Fruit fly (Drosophila melanogaster) whole organism, embryonic: ENCODE measurements around the gene CG7248.
A peak's percentile ranks its signal among the peaks of the same experiment; 100 is the strongest.

Experiments
- Blimp-1 ChIP-seq: fragments of 200-800 bp; sonication (Bioruptor generic); optimal IDR thresholded peaks from 3 replicates; lab custom pipeline; 2018; ENCODE audit warnings: missing biosample characterization, missing genetic modification characterization, mild to moderate bottlenecking, moderate library complexity, missing genetic modification reagents
- CG10321 ChIP-seq: fragments of 200-800 bp; sonication (Bioruptor generic); IDR thresholded peaks from 2 replicates; pipeline ENCODE4 v1.3.6; 2022; ENCODE audit warnings: missing biosample characterization, missing genetic modification characterization
- CG11504 ChIP-seq: fragments of 200-800 bp; sonication (Bioruptor generic); optimal IDR thresholded peaks from 3 replicates; lab custom pipeline; 2019; ENCODE audit warnings: missing biosample characterization, mild to moderate bottlenecking, missing genetic modification characterization, moderate library complexity
- CG12769 ChIP-seq: fragments of 200-800 bp; sonication (Bioruptor generic); optimal IDR thresholded peaks from 2 replicates; lab custom pipeline; 2019; ENCODE audit warnings: missing biosample characterization, mild to moderate bottlenecking, missing genetic modification characterization, moderate library complexity
- CG17802 ChIP-seq: fragments of 200-800 bp; sonication (Bioruptor generic); optimal IDR thresholded peaks from 2 replicates; lab custom pipeline; 2018; ENCODE audit warnings: missing biosample characterization, mild to moderate bottlenecking, missing genetic modification characterization, moderate library complexity
- CG1832 ChIP-seq: fragments of 200-800 bp; sonication (Bioruptor generic); optimal IDR thresholded peaks from 2 replicates; lab custom pipeline; 2017; ENCODE audit warnings: missing biosample characterization, mild to moderate bottlenecking, missing genetic modification characterization, inconsistent platforms
- CG2889 ChIP-seq: fragments of 200-800 bp; sonication (Bioruptor generic); IDR thresholded peaks from 3 replicates; pipeline ENCODE4 v1.3.6; 2022; ENCODE audit warnings: missing biosample characterization, missing genetic modification characterization
- CG32767 ChIP-seq: fragments of 200-800 bp; sonication (Bioruptor generic); IDR thresholded peaks from 2 replicates; pipeline ENCODE4 v1.3.6; 2022; ENCODE audit warnings: missing biosample characterization, missing genetic modification characterization
- CG3726 ChIP-seq: fragments of 200-800 bp; sonication (Bioruptor generic); IDR thresholded peaks from 3 replicates; pipeline ENCODE4, ENCODE4 v1.3.6; 2022; ENCODE audit warnings: missing biosample characterization, missing genetic modification characterization
- CG42726 ChIP-seq: fragments of 200-800 bp; sonication (Bioruptor generic); IDR thresholded peaks from 2 replicates; pipeline ENCODE4 v1.3.6; 2022; ENCODE audit warnings: missing biosample characterization, missing genetic modification characterization; ENCODE audit not compliant: partially characterized antibody
- CG6791 ChIP-seq: fragments of 200-800 bp; sonication (Bioruptor generic); IDR thresholded peaks from 3 replicates; pipeline ENCODE4 v1.3.6; 2022; ENCODE audit warnings: missing biosample characterization, missing genetic modification characterization; ENCODE audit not compliant: partially characterized antibody
- CG8359 ChIP-seq: fragments of 200-800 bp; sonication (Bioruptor generic); optimal IDR thresholded peaks from 2 replicates; lab custom pipeline; 2017; ENCODE audit warnings: missing biosample characterization, mild to moderate bottlenecking, missing genetic modification characterization, borderline replicate concordance
- CG8478 ChIP-seq: fragments of >200 bp; optimal IDR thresholded peaks from 2 replicates; lab custom pipeline; 2018
- Deaf1 ChIP-seq: fragments of 200-800 bp; optimal IDR thresholded peaks from 3 replicates; lab custom pipeline; 2019; ENCODE audit warnings: missing biosample characterization, mild to moderate bottlenecking, missing genetic modification characterization, moderate library complexity
- E2f1 ChIP-seq: fragments of 200-800 bp; sonication (Bioruptor generic); IDR thresholded peaks from 2 replicates; pipeline ENCODE4 v1.3.6; 2022; ENCODE audit warnings: missing biosample characterization, missing genetic modification characterization
- ERR ChIP-seq: fragments of 200-800 bp; sonication (Bioruptor generic); optimal IDR thresholded peaks from 2 replicates; lab custom pipeline; 2016; ENCODE audit warnings: missing biosample characterization, missing genetic modification characterization
- Hmr ChIP-seq: fragments of 200-800 bp; sonication (Bioruptor generic); optimal IDR thresholded peaks from 3 replicates; lab custom pipeline; 2017; ENCODE audit warnings: mild to moderate bottlenecking, missing biosample characterization, missing genetic modification reagents, missing genetic modification characterization
- Nf-YA ChIP-seq: fragments of 200-800 bp; sonication (Bioruptor generic); IDR thresholded peaks from 2 replicates; pipeline ENCODE4 v1.3.6; 2022; ENCODE audit warnings: missing biosample characterization, missing genetic modification characterization
- Nf-YB ChIP-seq: fragments of 200-800 bp; sonication (Bioruptor generic); optimal IDR thresholded peaks from 3 replicates; lab custom pipeline; 2019; ENCODE audit warnings: missing biosample characterization, mild to moderate bottlenecking, missing genetic modification characterization, moderate library complexity
- Nf-YC ChIP-seq: fragments of 200-800 bp; optimal IDR thresholded peaks from 3 replicates; lab custom pipeline; 2019; ENCODE audit warnings: missing biosample characterization, mild to moderate bottlenecking, missing genetic modification characterization, moderate library complexity
- Scr ChIP-seq: fragments of 200-800 bp; sonication (Bioruptor generic); IDR thresholded peaks from 2 replicates; pipeline ENCODE4 v1.3.6; 2022; ENCODE audit warnings: missing biosample characterization, missing genetic modification characterization; ENCODE audit not compliant: partially characterized antibody
- Side ChIP-seq: fragments of 200-800 bp; sonication (Bioruptor generic); optimal IDR thresholded peaks from 2 replicates; lab custom pipeline; 2016; ENCODE audit warnings: missing biosample characterization, missing genetic modification characterization
- YL-1 ChIP-seq: fragments of 200-800 bp; sonication (Bioruptor generic); optimal IDR thresholded peaks from 3 replicates; lab custom pipeline; 2017; ENCODE audit warnings: missing biosample characterization, mild to moderate bottlenecking, missing genetic modification characterization
- aop ChIP-seq: fragments of 200-800 bp; sonication (Bioruptor generic); IDR thresholded peaks from 2 replicates; pipeline ENCODE4 v1.3.6; 2022; ENCODE audit warnings: missing biosample characterization, missing genetic modification characterization
- ase ChIP-seq: fragments of 200-800 bp; sonication (Bioruptor generic); IDR thresholded peaks from 3 replicates; pipeline ENCODE4 v1.3.6; 2022; ENCODE audit warnings: missing biosample characterization, missing genetic modification characterization
- cg ChIP-seq: fragments of 200-800 bp; sonication (Bioruptor generic); optimal IDR thresholded peaks from 3 replicates; lab custom pipeline; 2019; ENCODE audit warnings: missing biosample characterization, mild to moderate bottlenecking, missing genetic modification characterization, moderate library complexity
- chinmo ChIP-seq: fragments of 200-800 bp; sonication (Bioruptor generic); IDR thresholded peaks from 4 replicates; pipeline ENCODE4 v1.3.6; 2022; ENCODE audit warnings: missing biosample characterization, missing genetic modification characterization; ENCODE audit not compliant: partially characterized antibody
- ci ChIP-seq: fragments of 200-800 bp; sonication (Bioruptor generic); IDR thresholded peaks from 3 replicates; pipeline ENCODE4 v1.3.6; 2022; ENCODE audit warnings: missing biosample characterization, missing genetic modification characterization
- dmrt11E ChIP-seq: fragments of 200-800 bp; sonication (Bioruptor generic); optimal IDR thresholded peaks from 3 replicates; lab custom pipeline; 2018; ENCODE audit warnings: missing biosample characterization, mild to moderate bottlenecking, missing genetic modification characterization, moderate library complexity
- dpn ChIP-seq, 2 experiments: fragments of 200-800 bp; sonication (Bioruptor generic); optimal IDR thresholded peaks; 3 replicates each; lab custom pipeline; 2016; ENCODE audit warnings: missing biosample characterization in 2 of 2, missing genetic modification characterization in 2 of 2
- hbn ChIP-seq: fragments of 200-800 bp; sonication (Bioruptor generic); IDR thresholded peaks from 2 replicates; pipeline ENCODE4 v1.3.6; 2022; ENCODE audit warnings: missing biosample characterization, missing genetic modification characterization; ENCODE audit not compliant: partially characterized antibody
- her ChIP-seq: fragments of 200-800 bp; sonication (Bioruptor generic); optimal IDR thresholded peaks from 2 replicates; lab custom pipeline; 2016; ENCODE audit warnings: missing biosample characterization, missing genetic modification characterization
- otp ChIP-seq: fragments of 200-800 bp; sonication (Bioruptor generic); IDR thresholded peaks from 3 replicates; pipeline ENCODE4, ENCODE4 v1.3.6; 2022; ENCODE audit warnings: missing biosample characterization, missing genetic modification characterization
- pan ChIP-seq, 4 experiments: fragments of >200 bp in 3 of 4; fragments of 200-800 bp in 1 of 4; sonication (Bioruptor generic) in 1 of 4; optimal IDR thresholded peaks in 3 of 4; IDR thresholded peaks in 1 of 4; 2 replicates each; pipeline versions ENCODE4 v1.3.6 to Lab custom; 2017 to 2022; ENCODE audit warnings: missing biosample characterization in 2 of 4, missing genetic modification characterization in 2 of 4, mixed read lengths in 1 of 4
- ranshi ChIP-seq: fragments of 200-800 bp; sonication (Bioruptor generic); IDR thresholded peaks from 2 replicates; pipeline ENCODE4 v1.3.6; 2022; ENCODE audit warnings: missing biosample characterization, missing genetic modification characterization
- scrt ChIP-seq: fragments of 200-800 bp; sonication (Bioruptor generic); optimal IDR thresholded peaks from 2 replicates; lab custom pipeline; 2018; ENCODE audit warnings: missing biosample characterization, mild to moderate bottlenecking, missing genetic modification characterization, moderate library complexity
- sima ChIP-seq: fragments of 200-800 bp; sonication (Bioruptor generic); optimal IDR thresholded peaks from 2 replicates; lab custom pipeline; 2016; ENCODE audit warnings: missing biosample characterization, missing genetic modification characterization
- slou ChIP-seq: fragments of 200-800 bp; sonication (Bioruptor generic); optimal IDR thresholded peaks from 3 replicates; lab custom pipeline; 2016; ENCODE audit warnings: missing biosample characterization, missing genetic modification characterization
- sob ChIP-seq: fragments of 200-800 bp; sonication (Bioruptor generic); IDR thresholded peaks from 2 replicates; pipeline ENCODE4 v1.3.6; 2022; ENCODE audit warnings: missing biosample characterization, missing genetic modification characterization
- sr ChIP-seq: fragments of 200-800 bp; sonication (Bioruptor generic); IDR thresholded peaks from 3 replicates; pipeline ENCODE4 v1.3.6; 2022; ENCODE audit warnings: missing biosample characterization, missing genetic modification characterization
- tap ChIP-seq: fragments of 200-800 bp; optimal IDR thresholded peaks from 3 replicates; lab custom pipeline; 2019; ENCODE audit warnings: missing biosample characterization, mild to moderate bottlenecking, missing genetic modification characterization, moderate library complexity
- vfl ChIP-seq: fragments of 200-800 bp; sonication (Bioruptor generic); optimal IDR thresholded peaks from 2 replicates; lab custom pipeline; 2016; ENCODE audit warnings: missing biosample characterization, missing genetic modification characterization

The CG7248 gene

DNA sequence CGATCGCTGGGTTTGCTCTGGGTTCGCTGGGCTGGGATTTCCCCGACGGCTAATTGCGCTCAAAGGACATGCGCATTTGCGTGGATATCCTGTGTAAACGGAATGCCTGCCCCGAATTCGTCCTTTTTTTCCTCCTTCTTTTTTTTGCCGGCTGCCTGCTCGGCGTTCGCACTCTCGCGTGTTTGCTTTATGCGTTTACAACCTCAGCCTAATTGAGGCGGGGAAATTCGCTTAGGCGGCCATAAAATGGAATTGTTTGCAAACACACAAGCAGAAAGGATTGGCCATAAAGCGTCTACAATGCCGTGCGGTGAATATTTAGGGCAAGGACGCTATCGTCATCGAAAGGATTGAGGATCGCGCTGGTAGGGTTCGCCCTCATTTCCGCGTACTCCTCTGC, 28.5 kb upstream of the CG7248 start (continued):
- TF ChIP-seq scrt (GFP tag; lab: Kevin White, UChicago), result no peak
- TF ChIP-seq ERR, result no peak
- TF ChIP-seq sr, result no peak

dm6 chr3L:11927287-11927743, 26.6 kb upstream of the CG7248 start, which contains the start of gene byn:
Gene byn (plus strand): TSS chr3L:11927693.
- TF ChIP-seq Scr (0 out of 2 replicates have a peak, but pooled peaks have one; percentile 11), Side (no peak), her (no peak), dmrt11E (tag; lab: Kevin White, UChicago) (no peak), CG42726 (GFP tag; lab: Robert Waterston, UW) (0 out of 2 replicates have a peak, but pooled peaks have one; percentile 32), CG12769 (no peak), Hmr (GFP tag; lab: Kevin White, UChicago) (no peak), CG10321 (peak; percentile 91), hbn (GFP tag; lab: Robert Waterston, UW) (no peak), YL-1 (no peak), ERR (no peak), pan (optimal IDR thresholded peaks at IDR 0.05; lab: Kevin White, UChicago) (no peak), pan (GFP tag; optimal IDR thresholded peaks at IDR 0.05 in 1 of 2, IDR thresholded peaks at IDR 0.05 in 1 of 2) (no peak), Deaf1 (peak; percentile 64), CG32767 (GFP tag; lab: Robert Waterston, UW) (no peak), slou (no peak), aop (GFP tag; lab: Robert Waterston, UW) (no peak), CG11504 (tag; lab: Kevin White, UChicago) (no peak), ase (no peak), CG8359 (no peak), vfl (GFP tag; lab: Kevin White, UChicago) (peak; percentile 5), sob (GFP tag; lab: Robert Waterston, UW) (0 out of 2 replicates have a peak, but pooled peaks have one; percentile 13), Nf-YC (tag; lab: Kevin White, UChicago) (peak; percentile 95), ranshi (GFP tag; lab: Robert Waterston, UW) (0 out of 2 replicates have a peak, but pooled peaks have one; percentile 16), E2f1 (no peak), chinmo (0 out of 4 replicates have a peak, but pooled peaks have one; percentile 31), cg (no peak), Nf-YB (peak; percentile 95), CG1832 (GFP tag; lab: Kevin White, UChicago) (peak; percentile 84), Blimp-1 (GFP tag; lab: Kevin White, UChicago) (no peak), CG8478 (lab: Kevin White, UChicago) (peak; percentile 44), CG6791 (GFP tag; lab: Robert Waterston, UW) (0 out of 3 replicates have a peak, but pooled peaks have one; percentile 10), CG2889 (GFP tag; lab: Robert Waterston, UW) (no peak), sima (GFP tag; lab: Kevin White, UChicago) (no peak), Nf-YA (GFP tag; lab: Robert Waterston, UW) (peak; percentile 45; the same call in 1 of the 2 replicates), CG3726 (GFP tag; lab: Robert Waterston, UW) (no peak), CG17802 (no peak), tap (tag; lab: Kevin White, UChicago) (no peak), otp (GFP tag; lab: Robert Waterston, UW) (0 out of 3 replicates have a peak, but pooled peaks have one; percentile 31), dpn (GFP tag; optimal IDR thresholded peaks at IDR 0.05; lab: Kevin White, UChicago) (no peak), ci (GFP tag; lab: Robert Waterston, UW) (no peak)
